Worm (Caenorhabditis elegans) whole organism, young adult: Measurements from ENCODE around the gene col-94.

Experiments used
- ama-1 ChIP-seq, 3 experiments: fragments of 150-350 bp in 1 of 3; sonication (generic microtip) in 2 of 3; optimal IDR thresholded peaks; 2 replicates each; lab custom pipeline; 2014 to 2018; ENCODE audit warnings: missing biosample characterization in 2 of 3, missing genetic modification characterization in 2 of 3, missing genetic modification reagents in 2 of 3
- aptf-2 ChIP-seq: fragments of 200-800 bp; sonication (Bioruptor generic); conservative IDR thresholded peaks from 2 replicates; pipeline ENCODE4 v1.3.6; 2022; ENCODE audit warnings: missing genetic modification reagents, missing genetic modification characterization, missing compliant biosample characterization
- atf-7 ChIP-seq: sonication (generic microtip); optimal IDR thresholded peaks from 2 replicates; lab custom pipeline; 2017; ENCODE audit warnings: mild to moderate bottlenecking, missing genetic modification characterization, missing compliant biosample characterization
- attf-6 ChIP-seq: fragments of 200-800 bp; sonication (Bioruptor generic); IDR thresholded peaks from 2 replicates; pipeline ENCODE4 v1.3.6; 2022; ENCODE audit warnings: missing genetic modification reagents, missing genetic modification characterization, missing compliant biosample characterization
- bed-2 ChIP-seq: fragments of 200-800 bp; sonication (Bioruptor generic); IDR thresholded peaks from 2 replicates; pipeline ENCODE4 v1.3.6; 2022; ENCODE audit warnings: missing genetic modification reagents, missing genetic modification characterization, missing compliant biosample characterization
- dpl-1 ChIP-seq: fragments of 150-350 bp; optimal IDR thresholded peaks from 2 replicates; lab custom pipeline; 2014; ENCODE audit warnings: missing biosample characterization, missing genetic modification reagents, missing genetic modification characterization
- madf-6 ChIP-seq: fragments of 200-800 bp; sonication (Bioruptor generic); IDR thresholded peaks from 2 replicates; pipeline ENCODE4 v1.3.6; 2022; ENCODE audit warnings: missing genetic modification reagents, missing genetic modification characterization, missing compliant biosample characterization
- mes-4 ChIP-seq: sonication (generic microtip); optimal IDR thresholded peaks from 2 replicates; lab custom pipeline; 2016; ENCODE audit warnings: missing genotype, missing genetic modification characterization, missing compliant biosample characterization
- nhr-179 ChIP-seq: sonication (generic microtip); optimal IDR thresholded peaks from 2 replicates; lab custom pipeline; 2016; ENCODE audit warnings: mild to moderate bottlenecking, missing genetic modification characterization, missing compliant biosample characterization
- nhr-80 ChIP-seq: sonication (generic microtip); optimal IDR thresholded peaks from 2 replicates; lab custom pipeline; 2016; ENCODE audit warnings: missing genetic modification characterization, missing compliant biosample characterization
- snpc-4 ChIP-seq, 5 experiments: fragments of 150-350 bp in 1 of 5; sonication (generic microtip) in 4 of 5; optimal IDR thresholded peaks; 2 replicates each; lab custom pipeline; 2014 to 2018; ENCODE audit warnings: missing genetic modification characterization in 5 of 5, missing biosample characterization in 3 of 5, antibody characterized with exemption in 2 of 5, mild to moderate bottlenecking in 2 of 5, missing compliant biosample characterization in 2 of 5, missing genotype in 2 of 5, moderate library complexity in 2 of 5, missing genetic modification reagents in 1 of 5
- unc-62 ChIP-seq: fragments of 150-350 bp; optimal IDR thresholded peaks from 2 replicates; lab custom pipeline; 2014; ENCODE audit warnings: missing biosample characterization, missing genetic modification reagents, missing genetic modification characterization

- TF ChIP-seq snpc-4 (GFP tag; optimal IDR thresholded peaks at IDR 0.05; lab: Kevin White, UChicago) (no peak), snpc-4 (tag; optimal IDR thresholded peaks at IDR 0.05; lab: Kevin White, UChicago) (no peak), ama-1 (optimal IDR thresholded peaks at IDR 0.05; lab: Kevin White, UChicago) (no peak), ama-1 (GFP tag; optimal IDR thresholded peaks at IDR 0.05; lab: Kevin White, UChicago) (no peak), aptf-2 (GFP tag; lab: Robert Waterston, UW) (no peak), unc-62 (no peak), dpl-1 (no peak), mes-4 (no peak), madf-6 (GFP tag; lab: Robert Waterston, UW) (no peak), atf-7 (no peak), bed-2 (GFP tag; lab: Robert Waterston, UW) (no peak), attf-6 (GFP tag; lab: Robert Waterston, UW) (no peak), nhr-80 (tag; lab: Kevin White, UChicago) (no peak), nhr-179 (tag; lab: Kevin White, UChicago) (no peak)
These were observed 6.1 kb downstream of the col-94 start for ce11 chrIII:10981555-10981954.
